Worm (Caenorhabditis elegans) whole organism, young adult: Measurements from ENCODE around the gene vhp-1.

Experiments
- B0035.1 ChIP-seq: sonication (generic microtip); optimal IDR thresholded peaks from 2 replicates; lab custom pipeline; 2016; ENCODE audit warnings: missing genetic modification characterization, mild to moderate bottlenecking, missing compliant biosample characterization, missing genotype, missing genetic modification reagents
- F22D6.2 ChIP-seq: sonication (generic microtip); optimal IDR thresholded peaks from 2 replicates; lab custom pipeline; 2016; ENCODE audit warnings: mild to moderate bottlenecking, missing genetic modification characterization, missing compliant biosample characterization
- F52B5.7 ChIP-seq: sonication (generic microtip); optimal IDR thresholded peaks from 2 replicates; lab custom pipeline; 2016; ENCODE audit warnings: mild to moderate bottlenecking, missing genetic modification characterization, missing compliant biosample characterization
- F55B11.4 ChIP-seq: sonication (generic microtip); optimal IDR thresholded peaks from 2 replicates; lab custom pipeline; 2016; ENCODE audit warnings: missing compliant biosample characterization, missing genetic modification characterization, borderline replicate concordance; ENCODE audit not compliant: insufficient read depth
- K12H6.12 ChIP-seq: fragments of 200-800 bp; sonication (Bioruptor generic); optimal IDR thresholded peaks from 2 replicates; lab custom pipeline; 2018; ENCODE audit warnings: mild to moderate bottlenecking, missing genetic modification characterization, missing compliant biosample characterization
- T07F8.4 ChIP-seq: sonication (generic microtip); optimal IDR thresholded peaks from 2 replicates; lab custom pipeline; 2016; ENCODE audit warnings: mild to moderate bottlenecking, missing genetic modification characterization, moderate library complexity, missing compliant biosample characterization
- Y53F4B.3 ChIP-seq: fragments of 200-800 bp; sonication (Bioruptor generic); IDR thresholded peaks from 2 replicates; pipeline ENCODE4 v1.3.6; 2022; ENCODE audit warnings: missing genetic modification reagents, missing genetic modification characterization, missing compliant biosample characterization
- Y67H2A.10 ChIP-seq: fragments of 200-800 bp; sonication (Bioruptor generic); conservative IDR thresholded peaks from 2 replicates; pipeline ENCODE4 v1.3.6; 2022; ENCODE audit warnings: missing genetic modification reagents, missing genetic modification characterization, missing compliant biosample characterization
- Y79H2A.3 ChIP-seq: fragments of 200-800 bp; sonication (Bioruptor generic); conservative IDR thresholded peaks from 2 replicates; pipeline ENCODE4 v1.3.6; 2022; ENCODE audit warnings: missing genetic modification reagents, missing genetic modification characterization, missing compliant biosample characterization
- ama-1 ChIP-seq, 3 experiments: fragments of 150-350 bp in 1 of 3; sonication (generic microtip) in 2 of 3; optimal IDR thresholded peaks; 2 replicates each; lab custom pipeline; 2014 to 2018; ENCODE audit warnings: missing biosample characterization in 2 of 3, missing genetic modification characterization in 2 of 3, missing genetic modification reagents in 2 of 3
- atf-7 ChIP-seq: sonication (generic microtip); optimal IDR thresholded peaks from 2 replicates; lab custom pipeline; 2017; ENCODE audit warnings: mild to moderate bottlenecking, missing genetic modification characterization, missing compliant biosample characterization
- cebp-1 ChIP-seq, 2 experiments: fragments of 200-800 bp in 1 of 2; sonication (Bioruptor generic) in 1 of 2; sonication (generic microtip) in 1 of 2; IDR thresholded peaks in 1 of 2; optimal IDR thresholded peaks in 1 of 2; 2 replicates each; pipeline versions ENCODE4 v1.3.6 to Lab custom; 2017 to 2022; ENCODE audit warnings: missing compliant biosample characterization in 2 of 2, missing genetic modification characterization in 2 of 2, mild to moderate bottlenecking in 1 of 2, missing genetic modification reagents in 1 of 2, moderate library complexity in 1 of 2
- cebp-2 ChIP-seq: fragments of 200-800 bp; sonication (Bioruptor generic); IDR thresholded peaks from 2 replicates; pipeline ENCODE4 v1.3.6; 2022; ENCODE audit warnings: missing genetic modification characterization, missing compliant biosample characterization
- ceh-91 ChIP-seq: fragments of 200-800 bp; sonication (Bioruptor generic); IDR thresholded peaks from 2 replicates; pipeline ENCODE4 v1.3.6; 2022; ENCODE audit warnings: missing genetic modification reagents, missing genetic modification characterization, missing compliant biosample characterization
- dox-1 ChIP-seq: fragments of 200-800 bp; sonication (Bioruptor generic); IDR thresholded peaks from 2 replicates; pipeline ENCODE4 v1.3.6; 2022; ENCODE audit warnings: missing genetic modification reagents, missing genetic modification characterization, missing compliant biosample characterization
- dpff-1 ChIP-seq: sonication (generic microtip); optimal IDR thresholded peaks from 2 replicates; lab custom pipeline; 2017; ENCODE audit warnings: mild to moderate bottlenecking, missing genetic modification characterization, missing compliant biosample characterization
- ekl-4 ChIP-seq: fragments of 200-800 bp; sonication (Bioruptor generic); IDR thresholded peaks from 2 replicates; pipeline ENCODE4 v1.3.6; 2022; ENCODE audit warnings: missing genetic modification reagents, missing genetic modification characterization, missing compliant biosample characterization
- gei-17 ChIP-seq: fragments of 200-800 bp; sonication (Bioruptor generic); optimal IDR thresholded peaks from 2 replicates; lab custom pipeline; 2018; ENCODE audit warnings: mild to moderate bottlenecking, missing genetic modification characterization, missing compliant biosample characterization
- him-1 ChIP-seq: sonication (generic microtip); optimal IDR thresholded peaks from 2 replicates; lab custom pipeline; 2016; ENCODE audit warnings: missing genotype, missing genetic modification reagents, missing genetic modification characterization, missing compliant biosample characterization
- lag-1 ChIP-seq: fragments of 200-800 bp; sonication (Bioruptor generic); IDR thresholded peaks from 2 replicates; pipeline ENCODE4 v1.3.6; 2022; ENCODE audit warnings: missing genetic modification reagents, missing genetic modification characterization, missing compliant biosample characterization
- let-526 ChIP-seq: fragments of 200-800 bp; sonication (Bioruptor generic); IDR thresholded peaks from 2 replicates; pipeline ENCODE4 v1.3.6; 2022; ENCODE audit warnings: missing genetic modification reagents, missing genetic modification characterization, missing compliant biosample characterization
- let-607 ChIP-seq, 2 experiments: fragments of 200-800 bp in 1 of 2; sonication (Bioruptor generic) in 1 of 2; sonication (generic microtip) in 1 of 2; optimal IDR thresholded peaks; 2 replicates each; lab custom pipeline; 2016 to 2018; ENCODE audit warnings: mild to moderate bottlenecking in 2 of 2, missing compliant biosample characterization in 2 of 2, missing genetic modification characterization in 2 of 2, moderate library complexity in 2 of 2, missing genotype in 1 of 2
- lsy-27 ChIP-seq: sonication (generic microtip); optimal IDR thresholded peaks from 2 replicates; lab custom pipeline; 2017; ENCODE audit warnings: missing genetic modification characterization, mild to moderate bottlenecking, missing compliant biosample characterization, antibody characterized with exemption, missing genotype, borderline replicate concordance; ENCODE audit not compliant: insufficient read depth
- madf-8 ChIP-seq: fragments of 200-800 bp; sonication (Bioruptor generic); conservative IDR thresholded peaks from 2 replicates; pipeline ENCODE4 v1.3.6; 2022; ENCODE audit warnings: missing genetic modification reagents, missing genetic modification characterization, missing compliant biosample characterization
- nfya-1 ChIP-seq: sonication (generic microtip); optimal IDR thresholded peaks from 2 replicates; lab custom pipeline; 2017; ENCODE audit warnings: antibody characterized with exemption, missing compliant biosample characterization, missing genetic modification characterization, borderline replicate concordance; ENCODE audit not compliant: insufficient read depth
- nfya-2 ChIP-seq: fragments of 200-800 bp; sonication (Bioruptor generic); IDR thresholded peaks from 2 replicates; pipeline ENCODE4 v1.3.6; 2022; ENCODE audit warnings: missing genetic modification reagents, missing genetic modification characterization, missing compliant biosample characterization
- nhr-120 ChIP-seq: fragments of 200-800 bp; sonication (Bioruptor generic); IDR thresholded peaks from 2 replicates; pipeline ENCODE4 v1.3.6; 2022; ENCODE audit warnings: missing genetic modification characterization, missing compliant biosample characterization
- snpc-1.1 ChIP-seq: sonication (generic microtip); optimal IDR thresholded peaks from 2 replicates; lab custom pipeline; 2017; ENCODE audit warnings: missing genetic modification characterization, mild to moderate bottlenecking, missing compliant biosample characterization, antibody characterized with exemption, moderate library complexity, missing genotype, missing genetic modification reagents; ENCODE audit not compliant: insufficient read depth
- snpc-1.3 ChIP-seq: sonication (generic microtip); optimal IDR thresholded peaks from 2 replicates; lab custom pipeline; 2017; ENCODE audit warnings: missing genetic modification characterization, mild to moderate bottlenecking, missing compliant biosample characterization, antibody characterized with exemption, moderate library complexity, missing genotype, missing genetic modification reagents; ENCODE audit not compliant: insufficient read depth
- snpc-4 ChIP-seq, 5 experiments: fragments of 150-350 bp in 1 of 5; sonication (generic microtip) in 4 of 5; optimal IDR thresholded peaks; 2 replicates each; lab custom pipeline; 2014 to 2018; ENCODE audit warnings: missing genetic modification characterization in 5 of 5, missing biosample characterization in 3 of 5, antibody characterized with exemption in 2 of 5, mild to moderate bottlenecking in 2 of 5, missing compliant biosample characterization in 2 of 5, missing genotype in 2 of 5, moderate library complexity in 2 of 5, missing genetic modification reagents in 1 of 5
- tlf-1 ChIP-seq: fragments of 200-800 bp; sonication (Bioruptor generic); optimal IDR thresholded peaks from 2 replicates; lab custom pipeline; 2018; ENCODE audit warnings: mild to moderate bottlenecking, missing genetic modification characterization, missing compliant biosample characterization
- xnd-1 ChIP-seq: sonication (generic microtip); optimal IDR thresholded peaks from 2 replicates; lab custom pipeline; 2016; ENCODE audit warnings: missing genotype, missing genetic modification reagents, missing genetic modification characterization, missing compliant biosample characterization
- ztf-3 ChIP-seq: fragments of 200-800 bp; sonication (Bioruptor generic); optimal IDR thresholded peaks from 2 replicates; lab custom pipeline; 2018; ENCODE audit warnings: mild to moderate bottlenecking, missing genetic modification characterization, missing compliant biosample characterization
- ztf-6 ChIP-seq: fragments of 200-800 bp; sonication (Bioruptor generic); IDR thresholded peaks from 2 replicates; pipeline ENCODE4 v1.3.6; 2022; ENCODE audit warnings: missing genetic modification reagents, missing genetic modification characterization, missing compliant biosample characterization

Gene vhp-1

DNA sequence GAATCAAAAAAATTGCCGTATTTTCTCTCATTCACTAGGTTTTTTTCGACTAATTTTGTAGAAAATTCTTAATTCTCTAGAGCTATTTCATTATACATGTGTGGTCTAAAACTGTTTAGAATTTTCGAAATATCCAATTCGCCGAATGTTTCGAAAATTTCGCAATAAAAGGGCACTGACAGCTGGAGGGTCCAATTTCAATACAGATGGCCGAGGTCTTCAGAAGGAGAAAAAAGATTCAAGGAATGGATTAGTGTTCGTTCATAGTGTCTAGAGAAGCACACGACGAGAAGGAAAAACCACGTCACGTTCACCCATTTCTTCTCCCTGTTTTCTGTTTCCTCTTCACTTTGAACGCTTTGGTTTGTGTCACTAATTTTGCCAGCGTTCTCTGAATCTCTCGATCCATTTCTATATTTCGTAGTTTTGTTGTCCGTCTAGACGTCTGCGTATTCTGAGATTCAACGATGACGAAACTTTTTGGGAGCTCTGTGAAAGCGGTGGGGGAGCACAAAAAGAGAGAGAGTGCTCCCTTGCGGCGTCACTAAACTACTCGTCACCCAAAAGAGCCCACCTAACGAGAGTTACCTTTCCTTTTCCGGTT, 3.0 kb downstream of the vhp-1 start (continued):
- TF ChIP-seq K12H6.12 (peak; percentile 79), snpc-1.3 (tag; lab: Kevin White, UChicago) (no peak), Y67H2A.10 (GFP tag; lab: Robert Waterston, UW) (no peak), nfya-1 (tag; lab: Kevin White, UChicago) (no peak), ztf-3 (GFP tag; lab: Kevin White, UChicago) (no peak), T07F8.4 (tag; lab: Kevin White, UChicago) (no peak), snpc-4 (GFP tag; optimal IDR thresholded peaks at IDR 0.05; lab: Kevin White, UChicago) (no peak), snpc-4 (tag; optimal IDR thresholded peaks at IDR 0.05; lab: Kevin White, UChicago) (peak in 1 of 4 experiments; percentile 8), cebp-2 (GFP tag; lab: Robert Waterston, UW) (no peak), F22D6.2 (tag; lab: Kevin White, UChicago) (no peak), let-607 (tag; optimal IDR thresholded peaks at IDR 0.05; lab: Kevin White, UChicago) (no peak), nhr-120 (no peak), tlf-1 (GFP tag; lab: Kevin White, UChicago) (no peak), ekl-4 (GFP tag; lab: Robert Waterston, UW) (no peak)

DNA sequence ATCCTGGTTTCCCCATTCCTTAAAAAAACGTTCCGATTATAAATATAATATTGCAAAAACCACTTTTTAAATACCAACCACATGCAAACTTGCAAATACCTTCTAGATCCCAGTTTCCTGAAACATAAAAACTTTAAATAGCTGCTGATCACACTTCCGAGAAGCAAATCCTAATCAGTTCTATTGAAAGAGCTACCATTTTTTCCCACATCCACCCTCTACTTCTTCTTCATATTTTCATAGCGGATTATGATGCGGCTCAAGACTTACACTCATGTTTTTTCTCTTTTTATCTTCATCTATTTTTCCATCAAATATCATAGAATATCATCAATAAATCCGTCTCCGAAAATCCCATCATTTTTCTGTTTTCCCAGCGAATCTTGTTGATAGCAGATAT, 3.8 kb downstream of the vhp-1 start:
- no peak for TF ChIP-seq him-1 (tag; lab: Kevin White, UChicago)
- TF ChIP-seq F52B5.7 (tag; lab: Kevin White, UChicago), result no peak
- TF ChIP-seq B0035.1, result no peak
- TF ChIP-seq ceh-91, result no peak
- TF ChIP-seq nfya-2 (GFP tag; lab: Robert Waterston, UW), result no peak
- TF ChIP-seq ztf-6, result no peak
- no peak for TF ChIP-seq lsy-27 (tag; lab: Kevin White, UChicago)
- TF ChIP-seq ama-1 (optimal IDR thresholded peaks at IDR 0.05; lab: Kevin White, UChicago), result no peak
- no peak for TF ChIP-seq ama-1 (GFP tag; optimal IDR thresholded peaks at IDR 0.05; lab: Kevin White, UChicago)
- TF ChIP-seq snpc-1.1 (tag; lab: Kevin White, UChicago), result no peak
- no peak for TF ChIP-seq Y79H2A.3
- TF ChIP-seq nfya-1 (tag; lab: Kevin White, UChicago), result no peak
- no peak for TF ChIP-seq gei-17 (GFP tag; lab: Kevin White, UChicago)
- no peak for TF ChIP-seq K12H6.12
- TF ChIP-seq T07F8.4 (tag; lab: Kevin White, UChicago), result no peak
- TF ChIP-seq dpff-1 (tag; lab: Kevin White, UChicago), result no peak
- no peak for TF ChIP-seq F55B11.4 (tag; lab: Kevin White, UChicago)
- TF ChIP-seq xnd-1 (tag; lab: Kevin White, UChicago), result no peak

ce11 chrII:5328912-5329311, 5.8 kb downstream of the vhp-1 start:
- no peak for TF ChIP-seq Y53F4B.3 (GFP tag; lab: Robert Waterston, UW)
- TF ChIP-seq dox-1 (GFP tag; lab: Robert Waterston, UW), result no peak
- no peak for TF ChIP-seq madf-8 (GFP tag; lab: Robert Waterston, UW)
- no peak for TF ChIP-seq let-526
- no peak for TF ChIP-seq cebp-1 (GFP tag; IDR thresholded peaks at IDR 0.05; lab: Robert Waterston, UW)
- TF ChIP-seq cebp-1 (tag; optimal IDR thresholded peaks at IDR 0.05; lab: Kevin White, UChicago), result no peak
- no peak for TF ChIP-seq ztf-6
- TF ChIP-seq nfya-2 (GFP tag; lab: Robert Waterston, UW), result no peak
- TF ChIP-seq atf-7 (tag; lab: Kevin White, UChicago), result no peak
- no peak for TF ChIP-seq lag-1
- TF ChIP-seq, all 124 proteins: peak for 0
